Worm (Caenorhabditis elegans): ENCODE data around the gene F19B10.2.

- no peak for TF ChIP-seq mep-1 (tag; optimal IDR thresholded peaks at IDR 0.05)
- TF ChIP-seq ham-2 (GFP tag; optimal IDR thresholded peaks at IDR 0.05): no peak
- TF ChIP-seq drap-1 (GFP tag; optimal IDR thresholded peaks at IDR 0.05): no peak
- no peak for TF ChIP-seq pha-4 (tag; optimal IDR thresholded peaks at IDR 0.05)
- no peak for TF ChIP-seq unc-62 (GFP tag; optimal IDR thresholded peaks at IDR 0.05)
These were observed 19.9 kb upstream of the F19B10.2 start, which contains the start of gene F19B10.5 for ce11 chrII:3655378-3655777.
